In the genomic region with DNA sequence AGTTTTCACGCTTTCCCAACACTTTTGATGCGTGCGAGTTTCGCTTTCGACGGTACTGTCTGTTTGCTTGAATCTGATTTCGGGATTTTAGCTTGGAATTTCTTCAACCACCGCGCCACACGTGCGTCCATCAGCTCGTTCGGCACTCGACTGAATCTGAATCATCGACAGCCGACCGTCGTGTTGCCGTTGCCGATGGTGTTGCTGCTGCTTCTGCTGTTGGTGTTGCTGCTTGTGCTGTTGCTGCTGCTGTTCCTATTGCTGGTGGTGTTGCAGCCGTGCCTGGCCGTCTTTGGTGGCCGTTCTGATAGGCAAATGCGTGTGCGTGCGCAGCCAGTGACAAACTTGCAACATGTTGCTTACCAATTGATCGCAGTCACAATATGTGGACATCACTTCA, we compare ENCODE assay signal across 1 fruit fly cellular context.
TF ChIP-seq lines count a peak whose summit lies in the region.

Wnt4 (minus strand) TSS at position 155 of the 400 bp plus-strand sequence.

TF ChIP-seq in whole organism, embryonic, 481 proteins besides CTCF, POLR2A, EP300 and RAD21 (continued from another document and continues in another):
- TF ChIP-seq ro (GFP tag; IDR thresholded peaks at IDR 0.05; lab: Robert Waterston, UW) (no peak), HLH54F (GFP tag; optimal IDR thresholded peaks at IDR 0.05; lab: Kevin White, UChicago) (no peak), fd96Cb (tag; optimal IDR thresholded peaks at IDR 0.05; lab: Kevin White, UChicago) (no peak), CG18764 (GFP tag; optimal IDR thresholded peaks at IDR 0.05; lab: Kevin White, UChicago) (no peak), ap (GFP tag; IDR thresholded peaks at IDR 0.05; lab: Robert Waterston, UW) (no peak), pho (GFP tag; optimal IDR thresholded peaks at IDR 0.05; lab: Kevin White, UChicago) (no peak), dati (GFP tag; IDR thresholded peaks at IDR 0.05; lab: Robert Waterston, UW) (no peak), ase (GFP tag; IDR thresholded peaks at IDR 0.05; lab: Robert Waterston, UW) (no peak), CG6791 (GFP tag; IDR thresholded peaks at IDR 0.05; lab: Robert Waterston, UW; ENCODE audit: partially characterized antibody) (peak; percentile 61; the same call in 1 of the 3 replicates), run (tag; optimal IDR thresholded peaks at IDR 0.05; lab: Kevin White, UChicago) (no peak), CG10267 (tag; optimal IDR thresholded peaks at IDR 0.05; lab: Kevin White, UChicago) (peak; percentile 10), CG12219 (GFP tag; optimal IDR thresholded peaks at IDR 0.05; lab: Kevin White, UChicago) (no peak), CG43689 (GFP tag; IDR thresholded peaks at IDR 0.05; lab: Robert Waterston, UW) (no peak), CG7556 (GFP tag; optimal IDR thresholded peaks at IDR 0.05; lab: Kevin White, UChicago) (no peak), CG12104 (GFP tag; optimal IDR thresholded peaks at IDR 0.05; lab: Kevin White, UChicago) (no peak), twi (tag; optimal IDR thresholded peaks at IDR 0.05; lab: Kevin White, UChicago) (no peak), aop (GFP tag; IDR thresholded peaks at IDR 0.05; lab: Robert Waterston, UW) (no peak), CG3163 (GFP tag; optimal IDR thresholded peaks at IDR 0.05; lab: Kevin White, UChicago) (no peak), CG11560 (tag; IDR thresholded peaks at IDR 0.05; lab: Robert Waterston, UW) (no peak), CG7839 (tag; optimal IDR thresholded peaks at IDR 0.05; lab: Kevin White, UChicago) (no peak), YL-1 (GFP tag; optimal IDR thresholded peaks at IDR 0.05; lab: Kevin White, UChicago) (no peak), CG3281 (GFP tag; optimal IDR thresholded peaks at IDR 0.05; lab: Kevin White, UChicago) (no peak), nerfin-1 (tag; optimal IDR thresholded peaks at IDR 0.05; lab: Kevin White, UChicago) (no peak), CG3847 (GFP tag; IDR thresholded peaks at IDR 0.05; lab: Robert Waterston, UW) (no peak), CG30403 (GFP tag; optimal IDR thresholded peaks at IDR 0.05; lab: Kevin White, UChicago) (no peak), CG11398 (GFP tag; optimal IDR thresholded peaks at IDR 0.05; lab: Kevin White, UChicago) (no peak), en (GFP tag; optimal IDR thresholded peaks at IDR 0.05; lab: Kevin White, UChicago) (no peak), Six4 (GFP tag; optimal IDR thresholded peaks at IDR 0.05; lab: Kevin White, UChicago) (no peak), pnt (GFP tag; optimal IDR thresholded peaks at IDR 0.05; lab: Kevin White, UChicago) (no peak), Fer2 (tag; optimal IDR thresholded peaks at IDR 0.05; lab: Kevin White, UChicago) (no peak), CG13775 (GFP tag; optimal IDR thresholded peaks at IDR 0.05; lab: Kevin White, UChicago) (no peak), ato (GFP tag; IDR thresholded peaks at IDR 0.05; lab: Robert Waterston, UW; ENCODE audit: partially characterized antibody) (peak; percentile 35; the same call in 1 of the 2 replicates), danr (GFP tag; IDR thresholded peaks at IDR 0.05; lab: Robert Waterston, UW) (no peak), Hey (tag; optimal IDR thresholded peaks at IDR 0.05; lab: Kevin White, UChicago) (no peak), Spps (tag; optimal IDR thresholded peaks at IDR 0.05; lab: Kevin White, UChicago) (no peak), Dek (tag; optimal IDR thresholded peaks at IDR 0.05; lab: Kevin White, UChicago) (no peak), kah (GFP tag; optimal IDR thresholded peaks at IDR 0.05; lab: Kevin White, UChicago) (no peak), sqz (GFP tag; optimal IDR thresholded peaks at IDR 0.05; lab: Kevin White, UChicago) (no peak), ttk (GFP tag; IDR thresholded peaks at IDR 0.05; lab: Robert Waterston, UW) (no peak), HLHmδ (GFP tag; optimal IDR thresholded peaks at IDR 0.05; lab: Kevin White, UChicago) (peak; percentile 55), grau (tag; optimal IDR thresholded peaks at IDR 0.05; lab: Kevin White, UChicago) (no peak), toy (GFP tag; IDR thresholded peaks at IDR 0.05; lab: Robert Waterston, UW) (no peak), Ets65A (GFP tag; lab: Kevin White, UChicago) (no peak), Blimp-1 (GFP tag; optimal IDR thresholded peaks at IDR 0.05; lab: Kevin White, UChicago) (peak; percentile 77), CG13624 (GFP tag; optimal IDR thresholded peaks at IDR 0.05; lab: Kevin White, UChicago) (no peak), Sry-δ (GFP tag; optimal IDR thresholded peaks at IDR 0.05; lab: Kevin White, UChicago) (no peak), Dip2 (GFP tag; IDR thresholded peaks at IDR 0.05; lab: Robert Waterston, UW) (no peak), CG15269 (tag; optimal IDR thresholded peaks at IDR 0.05; lab: Kevin White, UChicago) (no peak), CG7963 (GFP tag; IDR thresholded peaks at IDR 0.05; lab: Robert Waterston, UW; ENCODE audit: partially characterized antibody) (no peak), bcd (GFP tag; optimal IDR thresholded peaks at IDR 0.05; lab: Kevin White, UChicago) (no peak), CG15514 (GFP tag; optimal IDR thresholded peaks at IDR 0.05; lab: Kevin White, UChicago) (no peak), Max (GFP tag; optimal IDR thresholded peaks at IDR 0.05; lab: Kevin White, UChicago) (no peak), CoRest (tag; optimal IDR thresholded peaks at IDR 0.05; lab: Kevin White, UChicago) (no peak), CG16815 (GFP tag; optimal IDR thresholded peaks at IDR 0.05; lab: Kevin White, UChicago) (no peak), CrebB (tag; optimal IDR thresholded peaks at IDR 0.05; lab: Kevin White, UChicago) (no peak), GATAe (GFP tag; conservative IDR thresholded peaks at IDR 0.05; lab: Robert Waterston, UW) (no peak), CG7372 (GFP tag; IDR thresholded peaks at IDR 0.05; lab: Robert Waterston, UW) (no peak), zfh1 (GFP tag; IDR thresholded peaks at IDR 0.05; lab: Robert Waterston, UW) (no peak), peb (GFP tag; IDR thresholded peaks at IDR 0.05; lab: Robert Waterston, UW) (no peak), dan (GFP tag; IDR thresholded peaks at IDR 0.05; lab: Robert Waterston, UW) (no peak), CG10366 (GFP tag; IDR thresholded peaks at IDR 0.05; lab: Robert Waterston, UW) (no peak), HmgD (GFP tag; optimal IDR thresholded peaks at IDR 0.05; lab: Kevin White, UChicago) (no peak), esg (GFP tag; conservative IDR thresholded peaks at IDR 0.05; lab: Robert Waterston, UW) (no peak), dimm (GFP tag; IDR thresholded peaks at IDR 0.05; lab: Robert Waterston, UW) (no peak), Med (GFP tag; lab: Kevin White, UChicago) (peak; percentile 77), al (GFP tag; IDR thresholded peaks at IDR 0.05; lab: Robert Waterston, UW) (no peak), vnd (GFP tag; IDR thresholded peaks at IDR 0.05; lab: Robert Waterston, UW; ENCODE audit: partially characterized antibody) (no peak), ind (GFP tag; optimal IDR thresholded peaks at IDR 0.05; lab: Kevin White, UChicago) (no peak), NC2α (GFP tag; optimal IDR thresholded peaks at IDR 0.05; lab: Kevin White, UChicago) (no peak), seq (GFP tag; IDR thresholded peaks at IDR 0.05; lab: Robert Waterston, UW) (no peak), Atf6 (GFP tag; IDR thresholded peaks at IDR 0.05; lab: Robert Waterston, UW) (no peak), Neu2 (GFP tag; optimal IDR thresholded peaks at IDR 0.05; lab: Kevin White, UChicago; ENCODE audit: borderline replicate concordance) (no peak), CG9727 (GFP tag; optimal IDR thresholded peaks at IDR 0.05; lab: Kevin White, UChicago) (no peak), Abd-B (GFP tag; optimal IDR thresholded peaks at IDR 0.05; lab: Kevin White, UChicago) (no peak), so (GFP tag; IDR thresholded peaks at IDR 0.05; lab: Robert Waterston, UW) (no peak), psq (GFP tag; optimal IDR thresholded peaks at IDR 0.05; lab: Kevin White, UChicago) (no peak), CG34422 (GFP tag; IDR thresholded peaks at IDR 0.05; lab: Robert Waterston, UW) (no peak), Doc3 (GFP tag; IDR thresholded peaks at IDR 0.05; lab: Robert Waterston, UW; ENCODE audit: partially characterized antibody) (0 out of 3 replicates have a peak, but pooled peaks have one; percentile 22), Dp (GFP tag; optimal IDR thresholded peaks at IDR 0.05; lab: Kevin White, UChicago) (no peak), CG33557 (GFP tag; optimal IDR thresholded peaks at IDR 0.05; lab: Kevin White, UChicago) (peak; percentile 25), eve (GFP tag; optimal IDR thresholded peaks at IDR 0.05; lab: Kevin White, UChicago) (no peak), insv (GFP tag; optimal IDR thresholded peaks at IDR 0.05; lab: Kevin White, UChicago) (no peak), CG3726 (GFP tag; IDR thresholded peaks at IDR 0.05; lab: Robert Waterston, UW) (no peak), pzg (GFP tag; optimal IDR thresholded peaks at IDR 0.05; lab: Kevin White, UChicago) (no peak), CG8924 (tag; optimal IDR thresholded peaks at IDR 0.05; lab: Kevin White, UChicago) (no peak), wdn (GFP tag; IDR thresholded peaks at IDR 0.05; lab: Robert Waterston, UW) (no peak), H15 (GFP tag; IDR thresholded peaks at IDR 0.05; lab: Robert Waterston, UW) (no peak), CG9437 (GFP tag; optimal IDR thresholded peaks at IDR 0.05; lab: Kevin White, UChicago) (no peak), ken (GFP tag; IDR thresholded peaks at IDR 0.05; lab: Robert Waterston, UW) (peak; percentile 17; the same call in 1 of the 3 replicates), cato (GFP tag; optimal IDR thresholded peaks at IDR 0.05; lab: Kevin White, UChicago; ENCODE audit: borderline replicate concordance) (no peak), CG3065 (GFP tag; optimal IDR thresholded peaks at IDR 0.05; lab: Kevin White, UChicago) (no peak), CG31388 (GFP tag; optimal IDR thresholded peaks at IDR 0.05; lab: Kevin White, UChicago) (no peak), chm (GFP tag; IDR thresholded peaks at IDR 0.05; lab: Robert Waterston, UW) (peak; percentile 65), disco-r (GFP tag; optimal IDR thresholded peaks at IDR 0.05; lab: Kevin White, UChicago) (no peak), h (optimal IDR thresholded peaks at IDR 0.05; lab: Kevin White, UChicago) (no peak), Hmx (GFP tag; optimal IDR thresholded peaks at IDR 0.05; lab: Kevin White, UChicago) (no peak), Atf3 (GFP tag; optimal IDR thresholded peaks at IDR 0.05; lab: Kevin White, UChicago) (no peak), CG5180 (GFP tag; optimal IDR thresholded peaks at IDR 0.05; lab: Kevin White, UChicago) (peak; percentile 85), Meics (GFP tag; optimal IDR thresholded peaks at IDR 0.05; lab: Kevin White, UChicago) (peak; percentile 58), Gsc (GFP tag; IDR thresholded peaks at IDR 0.05; lab: Robert Waterston, UW) (no peak), CG11695 (GFP tag; IDR thresholded peaks at IDR 0.05; lab: Robert Waterston, UW) (no peak), chn (GFP tag; optimal IDR thresholded peaks at IDR 0.05; lab: Kevin White, UChicago) (no peak), B-H1 (GFP tag; IDR thresholded peaks at IDR 0.05; lab: Robert Waterston, UW) (no peak), jing (GFP tag; optimal IDR thresholded peaks at IDR 0.05; lab: Kevin White, UChicago) (peak; percentile 22), CG16779 (GFP tag; IDR thresholded peaks at IDR 0.05; lab: Robert Waterston, UW) (no peak), rib (GFP tag; IDR thresholded peaks at IDR 0.05; lab: Robert Waterston, UW) (no peak), nau (GFP tag; optimal IDR thresholded peaks at IDR 0.05; lab: Kevin White, UChicago) (no peak), Adf1 (GFP tag; IDR thresholded peaks at IDR 0.05; lab: Robert Waterston, UW) (peak; percentile 40; the same call in 1 of the 2 replicates), Dll (GFP tag; IDR thresholded peaks at IDR 0.05; lab: Robert Waterston, UW; ENCODE audit: partially characterized antibody) (0 out of 4 replicates have a peak, but pooled peaks have one; percentile 23), HLH4C (GFP tag; IDR thresholded peaks at IDR 0.05; lab: Robert Waterston, UW; ENCODE audit: partially characterized antibody) (peak; percentile 45; the same call in 2 of the 3 replicates), CG5245 (GFP tag; optimal IDR thresholded peaks at IDR 0.05; lab: Kevin White, UChicago) (no peak), dysf (GFP tag; IDR thresholded peaks at IDR 0.05; lab: Robert Waterston, UW) (no peak), exex (tag; optimal IDR thresholded peaks at IDR 0.05; lab: Kevin White, UChicago) (no peak), CG2889 (GFP tag; IDR thresholded peaks at IDR 0.05; lab: Robert Waterston, UW) (no peak), Ptx1 (GFP tag; IDR thresholded peaks at IDR 0.05; lab: Robert Waterston, UW) (no peak), row (GFP tag; IDR thresholded peaks at IDR 0.05; lab: Robert Waterston, UW) (no peak), CG1024 (GFP tag; IDR thresholded peaks at IDR 0.05; lab: Robert Waterston, UW) (no peak), crol (GFP tag; IDR thresholded peaks at IDR 0.05; lab: Robert Waterston, UW) (no peak), CG4360 (GFP tag; IDR thresholded peaks at IDR 0.05; lab: Robert Waterston, UW) (no peak), mirr (GFP tag; optimal IDR thresholded peaks at IDR 0.05; lab: Kevin White, UChicago) (no peak), bsh (GFP tag; optimal IDR thresholded peaks at IDR 0.05; lab: Kevin White, UChicago) (no peak), crp (GFP tag; optimal IDR thresholded peaks at IDR 0.05; lab: Kevin White, UChicago) (no peak), klu (GFP tag; IDR thresholded peaks at IDR 0.05; lab: Robert Waterston, UW) (no peak), Sox100B (GFP tag; optimal IDR thresholded peaks at IDR 0.05; lab: Kevin White, UChicago) (no peak), lilli (GFP tag; optimal IDR thresholded peaks at IDR 0.05; lab: Kevin White, UChicago) (no peak), gsb (GFP tag; IDR thresholded peaks at IDR 0.05; lab: Robert Waterston, UW) (no peak; the same call in 1 of the 2 replicates), CG7357 (GFP tag; IDR thresholded peaks at IDR 0.05; lab: Robert Waterston, UW) (no peak), Rfx (GFP tag; IDR thresholded peaks at IDR 0.05; lab: Robert Waterston, UW) (no peak), CG13123 (GFP tag; optimal IDR thresholded peaks at IDR 0.05; lab: Kevin White, UChicago) (no peak), Nf-YA (GFP tag; IDR thresholded peaks at IDR 0.05; lab: Robert Waterston, UW) (no peak; the same call in 1 of the 2 replicates), Dfd (GFP tag; optimal IDR thresholded peaks at IDR 0.05; lab: Kevin White, UChicago) (no peak), B-H2 (GFP tag; optimal IDR thresholded peaks at IDR 0.05; lab: Kevin White, UChicago) (no peak), CG3995 (GFP tag; optimal IDR thresholded peaks at IDR 0.05; lab: Kevin White, UChicago) (no peak), tx (GFP tag; optimal IDR thresholded peaks at IDR 0.05; lab: Kevin White, UChicago) (no peak)
